Fruit fly (Drosophila melanogaster) whole organism, embryonic: ENCODE data around the gene CG34253.

Source experiments
- Atf-2 ChIP-seq: fragments of 200-800 bp; sonication (Bioruptor generic); optimal IDR thresholded peaks from 2 replicates; lab custom pipeline; 2016; ENCODE audit warnings: missing biosample characterization, missing genetic modification characterization
- Bgb ChIP-seq: fragments of 200-800 bp; sonication (Bioruptor generic); IDR thresholded peaks from 2 replicates; pipeline ENCODE4 v1.3.6; 2022; ENCODE audit warnings: missing biosample characterization, missing genetic modification characterization; ENCODE audit not compliant: partially characterized antibody
- CG10565 ChIP-seq: fragments of 200-800 bp; sonication (Bioruptor generic); optimal IDR thresholded peaks from 3 replicates; lab custom pipeline; 2016; ENCODE audit warnings: missing biosample characterization, mild to moderate bottlenecking, missing genetic modification characterization
- CG11696 ChIP-seq: fragments of 200-800 bp; sonication (Bioruptor generic); IDR thresholded peaks from 2 replicates; pipeline ENCODE4 v1.3.6; 2022; ENCODE audit warnings: missing biosample characterization, missing genetic modification characterization
- CG12071 ChIP-seq: fragments of 200-800 bp; sonication (Bioruptor generic); optimal IDR thresholded peaks from 3 replicates; lab custom pipeline; 2018; ENCODE audit warnings: missing biosample characterization, mild to moderate bottlenecking, missing genetic modification characterization
- CG13624 ChIP-seq: fragments of 200-800 bp; sonication (Bioruptor generic); optimal IDR thresholded peaks from 2 replicates; lab custom pipeline; 2016; ENCODE audit warnings: missing biosample characterization, missing genetic modification characterization
- CG13894 ChIP-seq: fragments of 200-800 bp; sonication (Bioruptor generic); optimal IDR thresholded peaks from 3 replicates; lab custom pipeline; 2018; ENCODE audit warnings: missing biosample characterization, mild to moderate bottlenecking, missing genetic modification characterization, moderate library complexity
- CG15269 ChIP-seq: fragments of 200-800 bp; sonication (Bioruptor generic); optimal IDR thresholded peaks from 2 replicates; lab custom pipeline; 2018; ENCODE audit warnings: missing biosample characterization, mild to moderate bottlenecking, missing genetic modification characterization, moderate library complexity
- CG16815 ChIP-seq: fragments of 200-800 bp; sonication (Bioruptor generic); optimal IDR thresholded peaks from 3 replicates; lab custom pipeline; 2017; ENCODE audit warnings: missing biosample characterization, mild to moderate bottlenecking, missing genetic modification characterization
- CG17359 ChIP-seq: fragments of 200-800 bp; sonication (Bioruptor generic); optimal IDR thresholded peaks from 3 replicates; lab custom pipeline; 2018; ENCODE audit warnings: missing biosample characterization, mild to moderate bottlenecking, missing genetic modification characterization, moderate library complexity
- CG17612 ChIP-seq: fragments of 200-800 bp; sonication (Bioruptor generic); IDR thresholded peaks from 2 replicates; pipeline ENCODE4 v1.3.6; 2022; ENCODE audit warnings: missing biosample characterization, missing genetic modification characterization
- CG2678 ChIP-seq: fragments of 200-800 bp; sonication (Bioruptor generic); optimal IDR thresholded peaks from 3 replicates; lab custom pipeline; 2019; ENCODE audit warnings: missing biosample characterization, mild to moderate bottlenecking, missing genetic modification characterization, moderate library complexity
- CG3065 ChIP-seq: fragments of 200-800 bp; sonication (Bioruptor generic); optimal IDR thresholded peaks from 2 replicates; lab custom pipeline; 2016; ENCODE audit warnings: missing biosample characterization, missing genetic modification characterization
- CG31365 ChIP-seq: fragments of 200-800 bp; sonication (Bioruptor generic); optimal IDR thresholded peaks from 2 replicates; lab custom pipeline; 2018; ENCODE audit warnings: missing biosample characterization, mild to moderate bottlenecking, missing genetic modification characterization
- CG32767 ChIP-seq: fragments of 200-800 bp; sonication (Bioruptor generic); IDR thresholded peaks from 2 replicates; pipeline ENCODE4 v1.3.6; 2022; ENCODE audit warnings: missing biosample characterization, missing genetic modification characterization
- CG32772 ChIP-seq: fragments of 200-800 bp; sonication (Bioruptor generic); IDR thresholded peaks from 2 replicates; pipeline ENCODE4 v1.3.6; 2022; ENCODE audit warnings: missing biosample characterization, missing genetic modification characterization
- CG34422 ChIP-seq: fragments of 200-800 bp; sonication (Bioruptor generic); IDR thresholded peaks from 3 replicates; pipeline ENCODE4 v1.3.6; 2022; ENCODE audit warnings: missing biosample characterization, missing genetic modification characterization
- CG4360 ChIP-seq: fragments of 200-800 bp; sonication (Bioruptor generic); IDR thresholded peaks from 2 replicates; pipeline ENCODE4 v1.3.6; 2022; ENCODE audit warnings: missing biosample characterization, missing genetic modification characterization
- CG4854 ChIP-seq: fragments of 200-800 bp; sonication (Bioruptor generic); optimal IDR thresholded peaks from 2 replicates; lab custom pipeline; 2016; ENCODE audit warnings: missing biosample characterization, missing genetic modification characterization, inconsistent platforms
- CG6765 ChIP-seq: fragments of 200-800 bp; sonication (Bioruptor generic); optimal IDR thresholded peaks from 3 replicates; lab custom pipeline; 2017; ENCODE audit warnings: missing biosample characterization, mild to moderate bottlenecking, missing genetic modification characterization
- Chrac-16 ChIP-seq: fragments of 200-800 bp; sonication (Bioruptor generic); optimal IDR thresholded peaks from 3 replicates; lab custom pipeline; 2016; ENCODE audit warnings: missing biosample characterization, missing genetic modification characterization
- Hand ChIP-seq: fragments of 200-800 bp; sonication (Bioruptor generic); optimal IDR thresholded peaks from 2 replicates; lab custom pipeline; 2017; ENCODE audit warnings: mild to moderate bottlenecking, missing biosample characterization, missing genetic modification reagents, missing genetic modification characterization
- Nf-YC ChIP-seq: fragments of 200-800 bp; optimal IDR thresholded peaks from 3 replicates; lab custom pipeline; 2019; ENCODE audit warnings: missing biosample characterization, mild to moderate bottlenecking, missing genetic modification characterization, moderate library complexity
- Opbp ChIP-seq: fragments of 200-800 bp; sonication (Bioruptor generic); IDR thresholded peaks from 3 replicates; pipeline ENCODE4 v1.3.6; 2022; ENCODE audit warnings: missing biosample characterization, missing genetic modification characterization; ENCODE audit not compliant: partially characterized antibody
- PHDP ChIP-seq: fragments of 200-800 bp; sonication (Bioruptor generic); optimal IDR thresholded peaks from 3 replicates; lab custom pipeline; 2018; ENCODE audit warnings: missing biosample characterization, mild to moderate bottlenecking, missing genetic modification characterization, moderate library complexity
- Pdp1 ChIP-seq, 2 experiments: fragments of 200-800 bp; sonication (Bioruptor generic); optimal IDR thresholded peaks; 3 replicates each; lab custom pipeline; 2016; ENCODE audit warnings: missing biosample characterization in 2 of 2, missing genetic modification characterization in 2 of 2, mild to moderate bottlenecking in 1 of 2, moderate library complexity in 1 of 2
- Rx ChIP-seq: fragments of 200-800 bp; sonication (Bioruptor generic); IDR thresholded peaks from 2 replicates; pipeline ENCODE4 v1.3.6; 2022; ENCODE audit warnings: missing biosample characterization, missing genetic modification characterization
- YL-1 ChIP-seq: fragments of 200-800 bp; sonication (Bioruptor generic); optimal IDR thresholded peaks from 3 replicates; lab custom pipeline; 2017; ENCODE audit warnings: missing biosample characterization, mild to moderate bottlenecking, missing genetic modification characterization
- br ChIP-seq: fragments of >200 bp; optimal IDR thresholded peaks from 2 replicates; lab custom pipeline; 2017
- ci ChIP-seq: fragments of 200-800 bp; sonication (Bioruptor generic); IDR thresholded peaks from 3 replicates; pipeline ENCODE4 v1.3.6; 2022; ENCODE audit warnings: missing biosample characterization, missing genetic modification characterization
- crp ChIP-seq, 2 experiments: fragments of 200-800 bp; sonication (Bioruptor generic); optimal IDR thresholded peaks; 2 replicates in 1 of 2; 3 replicates in 1 of 2; lab custom pipeline; 2017; ENCODE audit warnings: missing biosample characterization in 2 of 2, missing genetic modification characterization in 2 of 2, mild to moderate bottlenecking in 1 of 2, moderate library complexity in 1 of 2
- dysf ChIP-seq: fragments of 200-800 bp; sonication (Bioruptor generic); IDR thresholded peaks from 3 replicates; pipeline ENCODE4 v1.3.6; 2022; ENCODE audit warnings: missing biosample characterization, missing genetic modification characterization
- ewg ChIP-seq: fragments of 200-800 bp; sonication (Bioruptor generic); optimal IDR thresholded peaks from 3 replicates; lab custom pipeline; 2017; ENCODE audit warnings: mild to moderate bottlenecking, missing biosample characterization, missing genetic modification reagents, missing genetic modification characterization
- fru ChIP-seq: fragments of >200 bp; optimal IDR thresholded peaks from 2 replicates; lab custom pipeline; 2017
- grau ChIP-seq: fragments of 200-800 bp; optimal IDR thresholded peaks from 3 replicates; lab custom pipeline; 2019; ENCODE audit warnings: missing biosample characterization, mild to moderate bottlenecking, missing genetic modification characterization, moderate library complexity
- gro ChIP-seq: fragments of 200-800 bp; sonication (Bioruptor generic); optimal IDR thresholded peaks from 2 replicates; lab custom pipeline; 2016; ENCODE audit warnings: missing biosample characterization, missing genetic modification characterization
- hth ChIP-seq: fragments of >200 bp; optimal IDR thresholded peaks from 2 replicates; lab custom pipeline; 2017; ENCODE audit warnings: inconsistent platforms
- ind ChIP-seq: fragments of 200-800 bp; sonication (Bioruptor generic); optimal IDR thresholded peaks from 3 replicates; lab custom pipeline; 2016; ENCODE audit warnings: missing biosample characterization, missing genetic modification characterization
- lbe ChIP-seq: fragments of 200-800 bp; sonication (Bioruptor generic); optimal IDR thresholded peaks from 2 replicates; lab custom pipeline; 2016; ENCODE audit warnings: missing biosample characterization, mild to moderate bottlenecking, missing genetic modification characterization
- mld ChIP-seq: fragments of 200-800 bp; sonication (Bioruptor generic); IDR thresholded peaks from 3 replicates; pipeline ENCODE4 v1.3.6; 2022; ENCODE audit warnings: missing biosample characterization, missing genetic modification characterization; ENCODE audit not compliant: partially characterized antibody
- org-1 ChIP-seq: fragments of 200-800 bp; sonication (Bioruptor generic); optimal IDR thresholded peaks from 2 replicates; lab custom pipeline; 2017; ENCODE audit warnings: missing biosample characterization, missing genetic modification characterization
- pfk ChIP-seq: fragments of 200-800 bp; sonication (Bioruptor generic); optimal IDR thresholded peaks from 2 replicates; lab custom pipeline; 2018; ENCODE audit warnings: missing biosample characterization, mild to moderate bottlenecking, missing genetic modification characterization, moderate library complexity
- rib ChIP-seq: fragments of 200-800 bp; sonication (Bioruptor generic); IDR thresholded peaks from 2 replicates; pipeline ENCODE4 v1.3.6; 2022; ENCODE audit warnings: missing biosample characterization, missing genetic modification characterization
- shn ChIP-seq: fragments of 200-800 bp; sonication (Bioruptor generic); optimal IDR thresholded peaks from 3 replicates; lab custom pipeline; 2016; ENCODE audit warnings: missing biosample characterization, missing genetic modification characterization
- sob ChIP-seq: fragments of 200-800 bp; sonication (Bioruptor generic); IDR thresholded peaks from 2 replicates; pipeline ENCODE4 v1.3.6; 2022; ENCODE audit warnings: missing biosample characterization, missing genetic modification characterization
- ssp ChIP-seq: fragments of 200-800 bp; sonication (Bioruptor generic); IDR thresholded peaks from 2 replicates; pipeline ENCODE4 v1.3.6; 2022; ENCODE audit warnings: missing biosample characterization, missing genetic modification characterization
- stwl ChIP-seq: fragments of 200-800 bp; sonication (Bioruptor generic); optimal IDR thresholded peaks from 3 replicates; lab custom pipeline; 2018; ENCODE audit warnings: missing biosample characterization, mild to moderate bottlenecking, missing genetic modification characterization, moderate library complexity
- tll ChIP-seq, 2 experiments: fragments of 200-800 bp in 1 of 2; fragments of >200 bp in 1 of 2; sonication (Bioruptor generic) in 1 of 2; optimal IDR thresholded peaks; 2 replicates each; lab custom pipeline; 2017 to 2019; ENCODE audit warnings: missing biosample characterization in 2 of 2, missing genetic modification characterization in 2 of 2, mild to moderate bottlenecking in 1 of 2, moderate library complexity in 1 of 2
- zen2 ChIP-seq: fragments of 200-800 bp; sonication (Bioruptor generic); IDR thresholded peaks from 3 replicates; pipeline ENCODE4 v1.3.6; 2022; ENCODE audit warnings: missing biosample characterization, missing genetic modification characterization; ENCODE audit not compliant: partially characterized antibody

CG34253 gene

DNA sequence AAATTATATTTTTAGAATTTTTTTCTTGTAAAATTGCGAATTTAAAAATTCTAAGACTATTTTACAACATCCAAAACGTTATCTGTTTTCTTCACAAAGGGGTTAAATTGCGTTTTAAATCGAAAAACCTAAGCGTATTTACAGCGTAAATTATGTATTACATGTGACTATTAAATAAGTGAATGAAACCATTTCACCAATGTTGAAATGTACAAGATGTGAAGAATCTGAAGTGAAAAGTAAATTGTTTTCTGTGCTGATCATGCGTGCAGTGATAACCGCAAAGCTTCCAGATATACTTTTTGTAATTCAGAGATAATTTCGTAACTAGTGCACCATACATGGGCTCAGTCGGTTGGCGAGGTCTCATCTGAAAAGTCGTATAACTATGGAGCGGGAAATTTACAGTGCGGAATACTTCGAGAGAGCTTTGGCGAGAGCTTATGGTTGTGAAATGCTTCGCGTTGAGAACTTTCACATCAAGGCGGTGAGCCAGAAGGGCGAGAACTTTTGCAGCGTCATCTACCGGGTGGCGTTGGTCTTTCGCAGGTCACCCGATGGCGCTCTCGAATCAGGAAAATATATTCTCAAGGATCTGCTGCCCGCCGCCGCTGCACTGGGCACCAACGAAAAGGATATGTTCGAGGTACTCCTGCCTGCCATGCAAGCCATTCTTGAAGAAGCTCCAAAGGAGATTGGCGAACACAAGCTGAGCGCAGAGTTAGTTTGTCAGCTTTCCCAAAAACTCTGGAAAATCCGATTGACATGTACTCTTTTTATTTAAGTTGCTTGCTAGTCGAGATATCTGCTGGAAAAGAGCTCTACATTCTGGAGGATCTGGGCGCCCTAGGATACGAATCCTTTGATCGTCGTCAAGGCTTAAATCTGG, 27.2 kb upstream of the CG34253 start (continued):
- TF ChIP-seq crp (GFP tag; optimal IDR thresholded peaks at IDR 0.05; lab: Kevin White, UChicago) (no peak), CG16815 (GFP tag; lab: Kevin White, UChicago) (no peak), YL-1 (GFP tag; lab: Kevin White, UChicago) (no peak), CG12071 (GFP tag; lab: Kevin White, UChicago) (peak; percentile 71), grau (tag; lab: Kevin White, UChicago) (peak; percentile 62), br (lab: Kevin White, UChicago) (no peak), dysf (GFP tag; lab: Robert Waterston, UW) (peak; percentile 67), CG32772 (GFP tag; lab: Robert Waterston, UW) (no peak), ci (no peak; the same call in 1 of the 3 replicates), sob (no peak), hth (lab: Kevin White, UChicago) (no peak), ind (GFP tag; lab: Kevin White, UChicago) (no peak), Atf-2 (GFP tag; lab: Kevin White, UChicago) (no peak), CG4360 (no peak), stwl (tag; lab: Kevin White, UChicago) (no peak), CG4854 (GFP tag; lab: Kevin White, UChicago) (no peak), CG31365 (tag; lab: Kevin White, UChicago) (peak; percentile 61), tll (GFP tag; optimal IDR thresholded peaks at IDR 0.05; lab: Kevin White, UChicago) (no peak), CG2678 (tag; lab: Kevin White, UChicago) (peak; percentile 77), CG10565 (GFP tag; lab: Kevin White, UChicago) (no peak), org-1 (GFP tag; lab: Kevin White, UChicago) (no peak), Nf-YC (tag; lab: Kevin White, UChicago) (no peak), PHDP (tag; lab: Kevin White, UChicago) (peak; percentile 59), fru (lab: Kevin White, UChicago) (no peak), zen2 (GFP tag; lab: Robert Waterston, UW) (no peak), rib (GFP tag; lab: Robert Waterston, UW) (peak; percentile 47; the same call in 1 of the 2 replicates), shn (GFP tag; lab: Kevin White, UChicago) (no peak), CG17612 (GFP tag; lab: Robert Waterston, UW) (no peak), CG32767 (GFP tag; lab: Robert Waterston, UW) (no peak), Pdp1 (GFP tag; optimal IDR thresholded peaks at IDR 0.05; lab: Kevin White, UChicago) (peak; percentile 24 to 84), CG17359 (tag; lab: Kevin White, UChicago) (peak; percentile 30), pfk (GFP tag; lab: Kevin White, UChicago) (no peak), Bgb (GFP tag; lab: Robert Waterston, UW) (peak; percentile 44; the same call in 1 of the 2 replicates), CG6765 (peak; percentile 61), ewg (GFP tag; lab: Kevin White, UChicago) (peak; percentile 19), Rx (GFP tag; lab: Robert Waterston, UW) (no peak), CG34422 (GFP tag; lab: Robert Waterston, UW) (0 out of 3 replicates have a peak, but pooled peaks have one; percentile 16), CG11696 (no peak), CG15269 (tag; lab: Kevin White, UChicago) (peak; percentile 73), ssp (GFP tag; lab: Robert Waterston, UW) (no peak), gro (GFP tag; lab: Kevin White, UChicago) (peak; percentile 46), CG13624 (peak; percentile 10), CG13894 (tag; lab: Kevin White, UChicago) (peak; percentile 87), Chrac-16 (no peak), lbe (no peak), mld (GFP tag; lab: Robert Waterston, UW) (no peak), Hand (GFP tag; lab: Kevin White, UChicago) (no peak), CG3065 (GFP tag; lab: Kevin White, UChicago) (no peak), Opbp (GFP tag; lab: Robert Waterston, UW) (0 out of 3 replicates have a peak, but pooled peaks have one; percentile 21)
